Worm (Caenorhabditis elegans) whole organism, L4 larva: Measurements from ENCODE around the gene mex-5.

Source experiments
- F10B5.3 ChIP-seq: sonication (generic microtip); optimal IDR thresholded peaks from 2 replicates; lab custom pipeline; 2016; ENCODE audit warnings: mild to moderate bottlenecking, missing genetic modification characterization, missing compliant biosample characterization
- F44E2.7 ChIP-seq: fragments of 200-800 bp; sonication (Bioruptor generic); IDR thresholded peaks from 2 replicates; pipeline ENCODE4 v2.1.2; 2022; ENCODE audit warnings: missing genetic modification characterization, missing compliant biosample characterization
- Y5F2A.4 ChIP-seq: fragments of 200-800 bp; sonication (Bioruptor generic); optimal IDR thresholded peaks from 2 replicates; lab custom pipeline; 2018; ENCODE audit warnings: mild to moderate bottlenecking, missing genetic modification characterization, missing compliant biosample characterization
- Y75B8A.6 ChIP-seq: fragments of 200-800 bp; sonication (Bioruptor generic); IDR thresholded peaks from 2 replicates; pipeline ENCODE4 v1.3.6; 2022; ENCODE audit warnings: missing genetic modification reagents, missing genetic modification characterization, missing compliant biosample characterization
- ZK546.5 ChIP-seq, 2 experiments: sonication (generic microtip); optimal IDR thresholded peaks; 2 replicates each; lab custom pipeline; 2017; ENCODE audit warnings: missing biosample characterization in 2 of 2, missing genetic modification characterization in 2 of 2
- aha-1 ChIP-seq: fragments of 150-350 bp; peaks from one replicate; lab custom pipeline; 2014; ENCODE audit warnings: missing biosample characterization, missing genetic modification characterization
- aly-2 ChIP-seq: sonication (generic microtip); optimal IDR thresholded peaks from 2 replicates; lab custom pipeline; 2018; ENCODE audit warnings: missing biosample characterization, missing genetic modification characterization
- attf-4 ChIP-seq: sonication (generic microtip); optimal IDR thresholded peaks from 3 replicates; lab custom pipeline; 2017; ENCODE audit warnings: missing biosample characterization, missing genetic modification characterization
- ceh-20 ChIP-seq: fragments of 200-800 bp; sonication (Bioruptor generic); IDR thresholded peaks from 2 replicates; pipeline ENCODE4 v1.3.6; 2022; ENCODE audit warnings: missing genetic modification reagents, missing genetic modification characterization, missing compliant biosample characterization
- ceh-32 ChIP-seq: sonication (generic microtip); optimal IDR thresholded peaks from 2 replicates; lab custom pipeline; 2016; ENCODE audit warnings: mild to moderate bottlenecking, missing genetic modification characterization, missing compliant biosample characterization; ENCODE audit not compliant: poor library complexity
- ceh-62 ChIP-seq: sonication (generic microtip); optimal IDR thresholded peaks from 2 replicates; lab custom pipeline; 2017; ENCODE audit warnings: missing biosample characterization, missing genetic modification characterization
- ces-1 ChIP-seq: fragments of 150-350 bp; sonication (generic microtip); optimal IDR thresholded peaks from 4 replicates; lab custom pipeline; 2014; ENCODE audit warnings: missing biosample characterization, missing genetic modification reagents, missing genetic modification characterization
- cey-2 ChIP-seq: sonication (generic microtip); optimal IDR thresholded peaks from 3 replicates; lab custom pipeline; 2017; ENCODE audit warnings: missing genetic modification characterization, mild to moderate bottlenecking, missing compliant biosample characterization, antibody characterized with exemption, borderline replicate concordance; ENCODE audit not compliant: insufficient read depth
- ctbp-1 ChIP-seq: fragments of 200-800 bp; sonication (Bioruptor generic); IDR thresholded peaks from 2 replicates; pipeline ENCODE4 v1.3.6; 2022; ENCODE audit warnings: missing genetic modification reagents, missing genetic modification characterization, missing compliant biosample characterization
- daf-16 ChIP-seq, 3 experiments: sonication (generic microtip); optimal IDR thresholded peaks; 2 replicates each; lab custom pipeline; 2016 to 2017; ENCODE audit warnings: missing genetic modification characterization in 3 of 3, missing genetic modification reagents in 3 of 3, mild to moderate bottlenecking in 2 of 3, missing compliant biosample characterization in 2 of 3, missing biosample characterization in 1 of 3, moderate library complexity in 1 of 3
- daf-19 ChIP-seq: fragments of 200-800 bp; sonication (Bioruptor generic); conservative IDR thresholded peaks from 2 replicates; pipeline ENCODE4 v1.3.6; 2022; ENCODE audit warnings: missing genetic modification characterization, missing compliant biosample characterization
- dmd-6 ChIP-seq: fragments of 200-800 bp; sonication (Bioruptor generic); IDR thresholded peaks from 2 replicates; pipeline ENCODE4 v1.3.6; 2022; ENCODE audit warnings: missing genetic modification reagents, missing genetic modification characterization, missing compliant biosample characterization
- dmd-9 ChIP-seq: fragments of 200-800 bp; sonication (Bioruptor generic); IDR thresholded peaks from 2 replicates; pipeline ENCODE4 v1.3.6; 2022; ENCODE audit warnings: missing genetic modification reagents, missing genetic modification characterization, missing compliant biosample characterization
- dve-1 ChIP-seq: sonication (generic microtip); optimal IDR thresholded peaks from 2 replicates; lab custom pipeline; 2017; ENCODE audit warnings: antibody characterized with exemption, mild to moderate bottlenecking, missing genetic modification characterization, missing compliant biosample characterization; ENCODE audit not compliant: insufficient read depth
- egl-27 ChIP-seq: sonication (generic microtip); optimal IDR thresholded peaks from 3 replicates; lab custom pipeline; 2017; ENCODE audit warnings: missing biosample characterization, missing genetic modification reagents, missing genetic modification characterization
- egl-43 ChIP-seq: fragments of 200-800 bp; sonication (Bioruptor generic); IDR thresholded peaks from 2 replicates; pipeline ENCODE4 v1.3.6; 2022; ENCODE audit warnings: missing genetic modification reagents, missing genetic modification characterization, missing compliant biosample characterization
- hif-1 ChIP-seq, 2 experiments: sonication (generic microtip); optimal IDR thresholded peaks; 2 replicates each; lab custom pipeline; 2016 to 2017; ENCODE audit warnings: missing compliant biosample characterization in 2 of 2, missing genetic modification characterization in 2 of 2, missing genetic modification reagents in 2 of 2, missing genotype in 2 of 2, mild to moderate bottlenecking in 1 of 2
- jun-1 ChIP-seq: fragments of 150-350 bp; optimal IDR thresholded peaks from 2 replicates; lab custom pipeline; 2014; ENCODE audit warnings: missing biosample characterization, missing genetic modification reagents, missing genetic modification characterization
- lim-7 ChIP-seq: fragments of 200-800 bp; sonication (Bioruptor generic); IDR thresholded peaks from 2 replicates; pipeline ENCODE4 v1.3.6; 2022; ENCODE audit warnings: missing genetic modification characterization, missing compliant biosample characterization
- lin-1 ChIP-seq: fragments of 200-800 bp; sonication (Bioruptor generic); IDR thresholded peaks from 2 replicates; pipeline ENCODE4 v1.3.6; 2022; ENCODE audit warnings: missing genetic modification reagents, missing genetic modification characterization, missing compliant biosample characterization
- lin-13 ChIP-seq: fragments of 150-350 bp; optimal IDR thresholded peaks from 2 replicates; lab custom pipeline; 2014; ENCODE audit warnings: missing biosample characterization, missing genetic modification reagents, missing genetic modification characterization
- lin-38 ChIP-seq: fragments of 200-800 bp; sonication (Bioruptor generic); IDR thresholded peaks from 2 replicates; pipeline ENCODE4 v1.3.6; 2022; ENCODE audit warnings: missing genetic modification reagents, missing genetic modification characterization, missing compliant biosample characterization
- lin-39 ChIP-seq: fragments of 150-350 bp; optimal IDR thresholded peaks from 2 replicates; lab custom pipeline; 2014; ENCODE audit warnings: missing biosample characterization, missing genetic modification reagents, missing genetic modification characterization
- lir-3 ChIP-seq: sonication (generic microtip); optimal IDR thresholded peaks from 2 replicates; lab custom pipeline; 2016; ENCODE audit warnings: mild to moderate bottlenecking, missing genetic modification characterization, missing compliant biosample characterization
- lsy-2 ChIP-seq, 2 experiments: fragments of 150-350 bp in 1 of 2; sonication (generic microtip) in 1 of 2; optimal IDR thresholded peaks; 2 replicates each; lab custom pipeline; 2014 to 2017; ENCODE audit warnings: missing biosample characterization in 2 of 2, missing genetic modification characterization in 2 of 2
- madf-5 ChIP-seq, 2 experiments: fragments of 200-800 bp; sonication (Bioruptor generic); IDR thresholded peaks; 2 replicates each; pipeline ENCODE4 v1.3.6; 2022; ENCODE audit warnings: missing compliant biosample characterization in 2 of 2, missing genetic modification characterization in 2 of 2
- madf-9 ChIP-seq: fragments of 200-800 bp; sonication (Bioruptor generic); conservative IDR thresholded peaks from 2 replicates; pipeline ENCODE4 v1.3.6; 2022; ENCODE audit warnings: missing genetic modification reagents, missing genetic modification characterization, missing compliant biosample characterization
- mdl-1 ChIP-seq, 2 experiments: fragments of 150-350 bp in 1 of 2; sonication (generic microtip) in 1 of 2; optimal IDR thresholded peaks; 2 replicates each; lab custom pipeline; 2014 to 2017; ENCODE audit warnings: missing biosample characterization in 2 of 2, missing genetic modification characterization in 2 of 2
- mes-2 ChIP-seq: sonication (generic microtip); optimal IDR thresholded peaks from 2 replicates; lab custom pipeline; 2016; ENCODE audit warnings: missing genotype, mild to moderate bottlenecking, missing genetic modification characterization, missing compliant biosample characterization; ENCODE audit not compliant: poor library complexity, severe bottlenecking
- mxl-2 ChIP-seq: fragments of 200-800 bp; sonication (Bioruptor generic); conservative IDR thresholded peaks from 2 replicates; pipeline ENCODE4 v1.3.6; 2022; ENCODE audit warnings: missing genetic modification reagents, missing genetic modification characterization, missing compliant biosample characterization
- mxl-3 ChIP-seq: fragments of 200-800 bp; sonication (Bioruptor generic); optimal IDR thresholded peaks from 2 replicates; lab custom pipeline; 2018; ENCODE audit warnings: mild to moderate bottlenecking, missing genetic modification characterization, missing compliant biosample characterization
- nhr-10 ChIP-seq: fragments of 150-350 bp; optimal IDR thresholded peaks from 2 replicates; lab custom pipeline; 2014; ENCODE audit warnings: missing biosample characterization, missing genetic modification characterization
- nhr-111 ChIP-seq: fragments of 200-800 bp; sonication (Bioruptor generic); optimal IDR thresholded peaks from 2 replicates; lab custom pipeline; 2018; ENCODE audit warnings: mild to moderate bottlenecking, missing genetic modification characterization, missing compliant biosample characterization
- nhr-237 ChIP-seq: sonication (generic microtip); optimal IDR thresholded peaks from 2 replicates; lab custom pipeline; 2017; ENCODE audit warnings: missing biosample characterization, missing genetic modification characterization
- nhr-42 ChIP-seq: fragments of 200-800 bp; sonication (Bioruptor generic); IDR thresholded peaks from 2 replicates; pipeline ENCODE4 v1.3.6; 2022; ENCODE audit warnings: missing genetic modification characterization, missing compliant biosample characterization
- nhr-6 ChIP-seq: fragments of 150-350 bp; optimal IDR thresholded peaks from 2 replicates; lab custom pipeline; 2014; ENCODE audit warnings: missing biosample characterization, missing genetic modification characterization
- set-16 ChIP-seq: fragments of 200-800 bp; sonication (Bioruptor generic); IDR thresholded peaks from 2 replicates; pipeline ENCODE4 v1.3.6; 2022; ENCODE audit warnings: missing genetic modification reagents, missing genetic modification characterization, missing compliant biosample characterization
- snpc-4 ChIP-seq: fragments of 150-350 bp; optimal IDR thresholded peaks from 2 replicates; lab custom pipeline; 2014; ENCODE audit warnings: missing biosample characterization, missing genetic modification characterization
- spr-1 ChIP-seq: sonication (generic microtip); optimal IDR thresholded peaks from 2 replicates; lab custom pipeline; 2016; ENCODE audit warnings: mild to moderate bottlenecking, missing genetic modification characterization, missing compliant biosample characterization
- tag-97 ChIP-seq: fragments of 200-800 bp; sonication (Bioruptor generic); IDR thresholded peaks from 2 replicates; pipeline ENCODE4 v1.3.6; 2022; ENCODE audit warnings: missing genetic modification characterization, missing compliant biosample characterization
- tra-1 ChIP-seq: fragments of 200-800 bp; sonication (Bioruptor generic); IDR thresholded peaks from 2 replicates; pipeline ENCODE4 v1.3.6; 2022; ENCODE audit warnings: missing genetic modification reagents, missing genetic modification characterization, missing compliant biosample characterization
- vab-7 ChIP-seq: fragments of 200-800 bp; sonication (Bioruptor generic); IDR thresholded peaks from 2 replicates; pipeline ENCODE4 v1.3.6; 2022; ENCODE audit warnings: missing genetic modification reagents, missing genetic modification characterization, missing compliant biosample characterization
- zfp-2 ChIP-seq: sonication (generic microtip); optimal IDR thresholded peaks from 2 replicates; lab custom pipeline; 2016; ENCODE audit warnings: mild to moderate bottlenecking, missing genetic modification characterization, missing compliant biosample characterization
- ztf-7 ChIP-seq: fragments of 150-350 bp; optimal IDR thresholded peaks from 2 replicates; lab custom pipeline; 2014; ENCODE audit warnings: missing biosample characterization, missing genetic modification characterization

Gene mex-5

DNA sequence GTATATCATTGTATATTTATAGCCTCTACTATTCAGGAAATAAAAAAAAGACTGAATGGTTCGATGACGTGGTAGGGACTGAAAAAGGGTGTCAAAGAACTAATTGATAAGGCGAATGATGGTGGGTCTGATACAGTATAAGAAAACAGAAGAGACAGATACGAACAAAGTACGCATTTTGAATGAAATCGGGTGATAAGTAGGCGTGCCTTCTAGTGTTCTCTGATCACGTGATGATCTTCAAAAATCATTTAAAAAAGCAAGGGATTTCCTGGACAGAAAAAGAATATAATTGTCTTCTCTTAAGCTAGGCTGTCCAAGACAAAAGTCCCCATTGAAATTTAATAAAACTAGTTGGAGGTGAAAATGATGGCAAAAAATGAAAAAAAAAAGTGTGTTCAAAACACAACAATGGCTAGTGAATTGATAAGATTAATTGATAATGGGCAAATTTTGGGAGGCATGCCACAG lies 39.8 kb downstream of the mex-5 start (continued):
- no peak for TF ChIP-seq snpc-4 (tag; lab: Kevin White, UChicago)
- TF ChIP-seq lsy-2 (tag; optimal IDR thresholded peaks at IDR 0.05; lab: Kevin White, UChicago), result no peak
- no peak for TF ChIP-seq jun-1 (tag; lab: Kevin White, UChicago)
- TF ChIP-seq ztf-7, result peak; percentile 22
- no peak for TF ChIP-seq ctbp-1
- TF ChIP-seq nhr-10, result peak; percentile 87
- no peak for TF ChIP-seq aly-2
- no peak for TF ChIP-seq madf-5 (GFP tag; IDR thresholded peaks at IDR 0.05; lab: Robert Waterston, UW)
- TF ChIP-seq daf-19 (GFP tag; lab: Robert Waterston, UW), result no peak
- TF ChIP-seq ceh-32 (tag; lab: Kevin White, UChicago), result no peak
- no peak for TF ChIP-seq lin-38 (GFP tag; lab: Robert Waterston, UW)
- peak; percentile 52 for TF ChIP-seq dve-1
- no peak for TF ChIP-seq ZK546.5 (tag; optimal IDR thresholded peaks at IDR 0.05; lab: Kevin White, UChicago)
- no peak for TF ChIP-seq F10B5.3 (tag; lab: Kevin White, UChicago)
- TF ChIP-seq zfp-2 (tag; lab: Kevin White, UChicago), result no peak
- TF ChIP-seq madf-9 (GFP tag; lab: Robert Waterston, UW), result no peak
- TF ChIP-seq attf-4 (tag; lab: Kevin White, UChicago), result no peak
- no peak for TF ChIP-seq ceh-62 (tag; lab: Kevin White, UChicago)
- no peak for TF ChIP-seq vab-7 (GFP tag; lab: Robert Waterston, UW)
- TF ChIP-seq spr-1, result no peak
- TF ChIP-seq cey-2 (tag; lab: Kevin White, UChicago), result peak; percentile 1
- TF ChIP-seq ceh-20, result peak; percentile 7; the same call in 1 of the 2 replicates
- TF ChIP-seq hif-1 (tag; optimal IDR thresholded peaks at IDR 0.05; lab: Kevin White, UChicago), result peak in 1 of 2 experiments; percentile 62
- no peak for TF ChIP-seq lim-7 (GFP tag; lab: Robert Waterston, UW)
- no peak for TF ChIP-seq ces-1
- no peak for TF ChIP-seq nhr-111 (GFP tag; lab: Kevin White, UChicago)
- TF ChIP-seq F44E2.7 (GFP tag; lab: Robert Waterston, UW), result no peak

DNA sequence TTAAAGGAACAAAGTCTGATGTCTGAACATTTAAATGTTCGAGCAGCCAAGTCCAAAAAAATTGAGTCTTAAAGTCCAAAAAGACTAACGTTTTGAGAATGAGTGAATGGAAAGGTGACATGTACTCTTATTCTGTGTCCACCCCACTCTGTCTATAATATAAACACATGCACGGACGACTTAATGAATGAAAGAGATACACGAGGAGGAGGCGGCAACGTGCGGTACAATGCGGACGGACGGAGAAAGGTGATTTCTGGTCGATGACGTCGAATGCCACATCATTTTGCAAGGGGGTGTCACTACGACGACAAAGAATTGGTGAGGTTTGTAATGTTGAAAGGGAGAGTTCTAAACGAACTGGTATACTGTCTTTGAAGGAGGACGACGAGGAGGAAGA lies 41.2 kb downstream of the mex-5 start:
- peak; percentile 67 for TF ChIP-seq mxl-3
- TF ChIP-seq daf-16 (GFP tag; optimal IDR thresholded peaks at IDR 0.05; lab: Kevin White, UChicago), result no peak
- peak; percentile 30 for TF ChIP-seq daf-16 (tag; optimal IDR thresholded peaks at IDR 0.05; lab: Kevin White, UChicago)
- no peak for TF ChIP-seq Y5F2A.4 (GFP tag; lab: Kevin White, UChicago)
- no peak for TF ChIP-seq lin-1 (GFP tag; lab: Robert Waterston, UW)
- 0 out of 2 replicates have a peak, but pooled peaks have one; percentile 28 for TF ChIP-seq dmd-9 (GFP tag; lab: Robert Waterston, UW)

DNA sequence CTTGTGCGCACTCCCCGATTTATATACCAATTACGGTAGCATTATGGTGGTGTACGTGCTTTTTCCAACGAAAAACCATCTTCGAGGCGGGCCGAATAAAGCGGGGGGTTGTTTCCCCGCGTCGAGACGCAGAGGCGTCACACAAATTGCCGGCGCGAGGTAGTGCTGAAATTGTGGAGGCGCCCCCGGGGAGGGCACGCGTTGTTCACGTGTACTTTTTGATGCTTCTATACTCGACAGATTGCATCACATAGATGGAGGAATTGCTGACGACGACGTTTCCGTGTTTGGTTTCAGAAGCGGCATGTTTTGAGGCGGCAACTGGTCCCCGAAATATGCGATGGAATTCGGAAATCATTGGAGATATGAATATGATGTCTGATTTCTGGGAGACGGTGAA lies 41.7 kb downstream of the mex-5 start:
- TF ChIP-seq dmd-6, result peak; percentile 98
- peak; percentile 66 for TF ChIP-seq mes-2 (tag; lab: Kevin White, UChicago)
- TF ChIP-seq egl-27, result peak; percentile 29
- TF ChIP-seq tra-1 (GFP tag; lab: Robert Waterston, UW), result peak; percentile 96
- peak; percentile 100 for TF ChIP-seq mxl-2 (GFP tag; lab: Robert Waterston, UW)
- peak; percentile 84 to 92 for TF ChIP-seq mdl-1 (tag; optimal IDR thresholded peaks at IDR 0.05; lab: Kevin White, UChicago)
- TF ChIP-seq nhr-237, result no peak
- TF ChIP-seq tag-97 (GFP tag; lab: Robert Waterston, UW), result no peak
- TF ChIP-seq Y75B8A.6 (GFP tag; lab: Robert Waterston, UW), result no peak
- TF ChIP-seq nhr-42 (GFP tag; lab: Robert Waterston, UW), result peak; percentile 56; the same call in 1 of the 2 replicates
- no peak for TF ChIP-seq lir-3 (tag; lab: Kevin White, UChicago)
- TF ChIP-seq egl-43 (GFP tag; lab: Robert Waterston, UW), result peak; percentile 72
- TF ChIP-seq daf-19 (GFP tag; lab: Robert Waterston, UW), result no peak
- peak; percentile 82 for TF ChIP-seq nhr-6 (tag; lab: Kevin White, UChicago)
- TF ChIP-seq lin-39, result no peak
- peak; percentile 100 for TF ChIP-seq aha-1 (tag; lab: Kevin White, UChicago)
- TF ChIP-seq ces-1, result no peak
- TF ChIP-seq set-16, result peak; percentile 87
- peak; percentile 75 for TF ChIP-seq lin-13
